Worm (Caenorhabditis elegans): ENCODE data around the gene T05E12.8.

DNA sequence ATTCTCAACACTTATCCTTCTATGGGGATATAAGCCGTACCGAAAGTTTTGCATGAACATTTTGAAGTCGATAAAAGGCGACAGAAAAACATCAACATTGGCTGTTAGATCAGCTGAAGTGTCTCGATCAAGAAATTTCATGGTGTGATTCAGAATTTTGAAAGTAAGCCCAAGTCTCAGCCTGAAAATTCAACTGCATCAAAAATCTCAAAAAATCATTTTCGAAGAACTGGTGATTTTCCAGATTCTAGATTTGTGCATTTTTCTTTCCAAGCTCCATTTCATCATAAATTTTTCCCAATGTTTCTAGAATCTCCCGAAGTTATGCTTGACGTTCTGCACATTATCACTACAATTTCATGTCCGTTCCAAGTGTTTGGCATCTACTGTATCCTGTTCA is 4.3 kb upstream of the T05E12.8 start, which contains the start of gene srh-255:
- no peak for TF ChIP-seq unc-62 (GFP tag; optimal IDR thresholded peaks at IDR 0.05)
- no peak for TF ChIP-seq fkh-10 (GFP tag; optimal IDR thresholded peaks at IDR 0.05)
- no peak for TF ChIP-seq lsy-12 (tag; optimal IDR thresholded peaks at IDR 0.05)
- no peak for TF ChIP-seq egl-27 (tag; optimal IDR thresholded peaks at IDR 0.05)
- TF ChIP-seq zag-1 (tag; optimal IDR thresholded peaks at IDR 0.05): no peak
- no peak for TF ChIP-seq nhr-11 (tag; optimal IDR thresholded peaks at IDR 0.05)
- no peak for TF ChIP-seq lin-39 (tag; optimal IDR thresholded peaks at IDR 0.05)
- no peak for TF ChIP-seq unc-39 (tag; optimal IDR thresholded peaks at IDR 0.05)
- TF ChIP-seq nfya-1 (tag; optimal IDR thresholded peaks at IDR 0.05; ENCODE audit: insufficient read depth): no peak
- no peak for TF ChIP-seq elt-3 (tag; optimal IDR thresholded peaks at IDR 0.05)
- TF ChIP-seq tbx-2 (tag; optimal IDR thresholded peaks at IDR 0.05): no peak
- TF ChIP-seq fos-1 (tag; optimal IDR thresholded peaks at IDR 0.05): no peak
- no peak for TF ChIP-seq nhr-77 (tag; optimal IDR thresholded peaks at IDR 0.05)
